Fruit fly (Drosophila melanogaster) whole organism, prepupa: ENCODE measurements around the gene Karl.

Experiments
- CG10631 ChIP-seq: fragments of 200-800 bp; sonication (Bioruptor generic); optimal IDR thresholded peaks from 2 replicates; lab custom pipeline; 2016; ENCODE audit warnings: missing biosample characterization, missing genetic modification characterization
- CG10669 ChIP-seq: fragments of 200-800 bp; sonication (Bioruptor generic); optimal IDR thresholded peaks from 3 replicates; lab custom pipeline; 2018; ENCODE audit warnings: missing biosample characterization, mild to moderate bottlenecking, missing genetic modification characterization, moderate library complexity
- CG11294 ChIP-seq: fragments of 200-800 bp; sonication (Bioruptor generic); IDR thresholded peaks from 2 replicates; pipeline ENCODE4 v1.3.6; 2022; ENCODE audit warnings: missing biosample characterization, missing genetic modification characterization
- CG11762 ChIP-seq: fragments of 200-800 bp; sonication (Bioruptor generic); optimal IDR thresholded peaks from 3 replicates; lab custom pipeline; 2016; ENCODE audit warnings: missing biosample characterization, missing genetic modification characterization; ENCODE audit not compliant: insufficient read depth
- CG11902 ChIP-seq: fragments of 200-800 bp; sonication (Bioruptor generic); optimal IDR thresholded peaks from 3 replicates; lab custom pipeline; 2016; ENCODE audit warnings: missing biosample characterization, missing genetic modification characterization
- CG1621 ChIP-seq: fragments of 200-800 bp; sonication (Bioruptor generic); optimal IDR thresholded peaks from 3 replicates; lab custom pipeline; 2018; ENCODE audit warnings: missing biosample characterization, mild to moderate bottlenecking, missing genetic modification characterization
- CG16779 ChIP-seq: fragments of 200-800 bp; sonication (Bioruptor generic); optimal IDR thresholded peaks from 3 replicates; lab custom pipeline; 2017; ENCODE audit warnings: missing biosample characterization, mild to moderate bottlenecking, missing genetic modification characterization
- CG3032 ChIP-seq: fragments of 200-800 bp; optimal IDR thresholded peaks from 2 replicates; lab custom pipeline; 2019; ENCODE audit warnings: missing biosample characterization, mild to moderate bottlenecking, missing genetic modification characterization, moderate library complexity
- CG31627 ChIP-seq: fragments of 200-800 bp; sonication (Bioruptor generic); optimal IDR thresholded peaks from 3 replicates; lab custom pipeline; 2016; ENCODE audit warnings: missing biosample characterization, missing genetic modification characterization
- CG32006 ChIP-seq: fragments of 200-800 bp; sonication (Bioruptor generic); optimal IDR thresholded peaks from 3 replicates; lab custom pipeline; 2017; ENCODE audit warnings: missing biosample characterization, mild to moderate bottlenecking, missing genetic modification characterization
- CG34406 ChIP-seq: fragments of 200-800 bp; sonication (Bioruptor generic); optimal IDR thresholded peaks from 3 replicates; lab custom pipeline; 2016; ENCODE audit warnings: missing biosample characterization, missing genetic modification characterization
- CG3919 ChIP-seq: fragments of 200-800 bp; sonication (Bioruptor generic); optimal IDR thresholded peaks from 3 replicates; lab custom pipeline; 2016; ENCODE audit warnings: missing biosample characterization, missing genetic modification characterization
- CG6163 ChIP-seq: fragments of 200-800 bp; sonication (Bioruptor generic); IDR thresholded peaks from 3 replicates; pipeline ENCODE4 v1.3.6; 2022; ENCODE audit warnings: missing biosample characterization, missing genetic modification characterization
- CG6792 ChIP-seq: fragments of 200-800 bp; sonication (Bioruptor generic); optimal IDR thresholded peaks from 3 replicates; lab custom pipeline; 2016; ENCODE audit warnings: missing biosample characterization, missing genetic modification characterization
- CG6854 ChIP-seq: fragments of 200-800 bp; sonication (Bioruptor generic); optimal IDR thresholded peaks from 2 replicates; lab custom pipeline; 2017; ENCODE audit warnings: missing biosample characterization, mild to moderate bottlenecking, missing genetic modification characterization
- CG7368 ChIP-seq: fragments of 200-800 bp; sonication (Bioruptor generic); optimal IDR thresholded peaks from 3 replicates; lab custom pipeline; 2016; ENCODE audit warnings: missing biosample characterization, missing genetic modification characterization
- CG8119 ChIP-seq: fragments of 200-800 bp; sonication (Bioruptor generic); IDR thresholded peaks from 3 replicates; pipeline ENCODE4 v1.3.6; 2022; ENCODE audit warnings: missing biosample characterization, missing genetic modification characterization
- CG8319 ChIP-seq: fragments of 200-800 bp; sonication (Bioruptor generic); optimal IDR thresholded peaks from 3 replicates; lab custom pipeline; 2016; ENCODE audit warnings: missing biosample characterization, missing genetic modification characterization
- CG8632 ChIP-seq: fragments of 200-800 bp; sonication (Bioruptor generic); optimal IDR thresholded peaks from 3 replicates; lab custom pipeline; 2016; ENCODE audit warnings: missing biosample characterization, missing genetic modification characterization
- Eip78C ChIP-seq: fragments of 200-800 bp; sonication (Bioruptor generic); peaks from one replicate; lab custom pipeline; 2016; ENCODE audit warnings: missing biosample characterization, missing genetic modification characterization
- Eip93F ChIP-seq: fragments of 200-800 bp; sonication (Bioruptor generic); optimal IDR thresholded peaks from 2 replicates; lab custom pipeline; 2016; ENCODE audit warnings: missing biosample characterization, mild to moderate bottlenecking, missing genetic modification characterization
- Ets96B ChIP-seq: fragments of 200-800 bp; optimal IDR thresholded peaks from 2 replicates; lab custom pipeline; 2019; ENCODE audit warnings: missing biosample characterization, mild to moderate bottlenecking, missing genetic modification characterization, moderate library complexity
- Hr38 ChIP-seq: sonication (Bioruptor generic); optimal IDR thresholded peaks from 2 replicates; lab custom pipeline; 2016; ENCODE audit warnings: missing biosample characterization, missing genetic modification characterization
- Lpt ChIP-seq: fragments of 200-800 bp; sonication (Bioruptor generic); optimal IDR thresholded peaks from 3 replicates; lab custom pipeline; 2016; ENCODE audit warnings: missing biosample characterization, missing genetic modification characterization
- Met ChIP-seq: fragments of 200-800 bp; sonication (Bioruptor generic); optimal IDR thresholded peaks from 3 replicates; lab custom pipeline; 2016; ENCODE audit warnings: missing biosample characterization, missing genetic modification characterization
- OdsH ChIP-seq: fragments of 200-800 bp; sonication (Bioruptor generic); optimal IDR thresholded peaks from 3 replicates; lab custom pipeline; 2016; ENCODE audit warnings: missing biosample characterization, missing genetic modification characterization
- Smox ChIP-seq: fragments of 200-800 bp; sonication (Bioruptor generic); optimal IDR thresholded peaks from 3 replicates; lab custom pipeline; 2016; ENCODE audit warnings: missing biosample characterization, missing genetic modification characterization
- Sox102F ChIP-seq: fragments of 200-800 bp; sonication (Bioruptor generic); optimal IDR thresholded peaks from 2 replicates; lab custom pipeline; 2016; ENCODE audit warnings: missing biosample characterization, mild to moderate bottlenecking, missing genetic modification characterization
- Sox14 ChIP-seq: fragments of 200-800 bp; sonication (Bioruptor generic); optimal IDR thresholded peaks from 3 replicates; lab custom pipeline; 2016; ENCODE audit warnings: missing biosample characterization, missing genetic modification characterization
- achi ChIP-seq: fragments of 200-800 bp; sonication (Bioruptor generic); optimal IDR thresholded peaks from 3 replicates; lab custom pipeline; 2016; ENCODE audit warnings: missing biosample characterization, missing genetic modification characterization
- cyc ChIP-seq: fragments of 200-800 bp; sonication (Bioruptor generic); optimal IDR thresholded peaks from 3 replicates; lab custom pipeline; 2016; ENCODE audit warnings: missing biosample characterization, missing genetic modification characterization
- dac ChIP-seq: fragments of 200-800 bp; sonication (Bioruptor generic); optimal IDR thresholded peaks from 2 replicates; lab custom pipeline; 2017; ENCODE audit warnings: missing biosample characterization, mild to moderate bottlenecking, missing genetic modification characterization
- dsx ChIP-seq: fragments of 200-800 bp; optimal IDR thresholded peaks from 3 replicates; lab custom pipeline; 2019; ENCODE audit warnings: missing biosample characterization, mild to moderate bottlenecking, missing genetic modification characterization, moderate library complexity; ENCODE audit not compliant: poor library complexity, severe bottlenecking
- eg ChIP-seq: fragments of 200-800 bp; sonication (Bioruptor generic); IDR thresholded peaks from 3 replicates; pipeline ENCODE4 v1.3.6; 2022; ENCODE audit warnings: missing biosample characterization, missing genetic modification characterization
- fd85E ChIP-seq: fragments of 200-800 bp; sonication (Bioruptor generic); optimal IDR thresholded peaks from 3 replicates; lab custom pipeline; 2016; ENCODE audit warnings: missing biosample characterization, missing genetic modification characterization
- fkh ChIP-seq: fragments of 200-800 bp; sonication (Bioruptor generic); optimal IDR thresholded peaks from 3 replicates; lab custom pipeline; 2017; ENCODE audit warnings: missing biosample characterization, mild to moderate bottlenecking, missing genetic modification characterization, moderate library complexity
- lz ChIP-seq: fragments of 200-800 bp; sonication (Bioruptor generic); optimal IDR thresholded peaks from 3 replicates; lab custom pipeline; 2016; ENCODE audit warnings: missing biosample characterization, missing genetic modification characterization
- net ChIP-seq: fragments of 200-800 bp; sonication (Bioruptor generic); optimal IDR thresholded peaks from 3 replicates; lab custom pipeline; 2016; ENCODE audit warnings: missing biosample characterization, missing genetic modification characterization
- pdm3 ChIP-seq: fragments of 200-800 bp; sonication (Bioruptor generic); optimal IDR thresholded peaks from 3 replicates; lab custom pipeline; 2016; ENCODE audit warnings: missing biosample characterization, missing genetic modification characterization
- spab ChIP-seq: fragments of 200-800 bp; sonication (Bioruptor generic); optimal IDR thresholded peaks from 2 replicates; lab custom pipeline; 2017; ENCODE audit warnings: missing biosample characterization, mild to moderate bottlenecking, missing genetic modification characterization, missing genetic modification reagents
- ss ChIP-seq, 2 experiments: fragments of 200-800 bp; sonication (Bioruptor generic); optimal IDR thresholded peaks; 2 replicates in 1 of 2; 3 replicates in 1 of 2; lab custom pipeline; 2017 to 2018; ENCODE audit warnings: mild to moderate bottlenecking in 2 of 2, missing biosample characterization in 2 of 2, missing genetic modification characterization in 2 of 2, moderate library complexity in 1 of 2
- svp ChIP-seq: fragments of 200-800 bp; sonication (Bioruptor generic); peaks from one replicate; lab custom pipeline; 2016; ENCODE audit warnings: missing biosample characterization, missing genetic modification characterization
- topi ChIP-seq: fragments of 200-800 bp; sonication (Bioruptor generic); optimal IDR thresholded peaks from 3 replicates; lab custom pipeline; 2016; ENCODE audit warnings: missing biosample characterization, missing genetic modification characterization
- vri ChIP-seq: fragments of 200-800 bp; sonication (Bioruptor generic); optimal IDR thresholded peaks from 3 replicates; lab custom pipeline; 2016; ENCODE audit warnings: missing biosample characterization, mild to moderate bottlenecking, missing genetic modification characterization

Karl gene

DNA sequence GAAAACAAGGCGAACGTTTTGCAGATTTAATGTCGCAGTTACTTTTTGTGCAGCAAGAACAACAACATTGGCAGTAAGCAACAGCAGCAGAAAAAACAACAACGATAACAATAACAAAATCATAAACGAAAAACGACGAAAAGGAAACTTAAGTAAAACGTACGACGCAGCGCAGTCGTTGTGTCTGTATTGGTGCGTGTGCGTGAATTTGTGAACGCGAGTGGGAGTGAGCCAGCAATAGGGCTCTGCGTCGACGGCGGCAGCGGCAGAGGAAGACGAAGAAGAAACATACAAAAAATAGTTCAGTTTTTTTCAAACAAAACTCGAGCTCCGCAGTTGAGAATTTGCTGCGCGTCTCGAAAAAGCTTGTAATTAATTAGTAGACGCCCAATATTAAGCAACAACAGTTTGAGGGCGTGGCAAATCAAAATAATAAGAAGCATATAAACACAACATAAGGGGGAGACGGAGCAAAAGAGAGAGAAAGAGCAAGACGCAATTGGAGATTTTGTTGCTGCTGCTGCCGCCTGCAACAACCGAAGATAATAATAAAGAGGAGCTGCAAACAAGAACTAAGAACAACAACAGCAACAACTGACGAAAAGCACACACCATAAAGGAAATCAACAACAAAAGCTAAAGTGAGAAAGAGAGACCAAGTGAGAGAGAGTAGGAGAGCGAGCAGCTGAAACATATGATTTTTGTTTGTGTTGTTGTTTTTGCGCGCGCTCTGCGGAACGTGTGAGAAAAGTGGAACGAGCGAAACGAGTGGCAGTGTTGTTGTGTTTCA is 30.2 kb downstream of the Karl start (continued):
- TF ChIP-seq CG8632 (peak; percentile 18), CG11762 (GFP tag; lab: Kevin White, UChicago) (no peak), svp (GFP tag; lab: Kevin White, UChicago) (peak; percentile 23), Met (no peak), Ets96B (tag; lab: Kevin White, UChicago) (peak; percentile 12), Sox102F (no peak), CG16779 (tag; lab: Kevin White, UChicago) (peak; percentile 2), Smox (GFP tag; lab: Kevin White, UChicago) (no peak), dac (no peak), Lpt (GFP tag; lab: Kevin White, UChicago) (no peak), Eip78C (GFP tag; lab: Kevin White, UChicago) (no peak), fd85E (GFP tag; lab: Kevin White, UChicago) (no peak), fkh (GFP tag; lab: Kevin White, UChicago) (peak; percentile 52), CG31627 (GFP tag; lab: Kevin White, UChicago) (no peak), lz (GFP tag; lab: Kevin White, UChicago) (no peak), topi (GFP tag; lab: Kevin White, UChicago) (no peak), OdsH (GFP tag; lab: Kevin White, UChicago) (no peak), achi (no peak), eg (GFP tag; lab: Robert Waterston, UW) (peak; percentile 39; the same call in 1 of the 3 replicates), CG6854 (GFP tag; lab: Kevin White, UChicago) (peak; percentile 26), CG34406 (GFP tag; lab: Kevin White, UChicago) (no peak), net (GFP tag; lab: Kevin White, UChicago) (no peak), dsx (GFP tag; lab: Kevin White, UChicago) (peak; percentile 14)
- TF ChIP-seq, all 60 proteins: peak for 14

DNA sequence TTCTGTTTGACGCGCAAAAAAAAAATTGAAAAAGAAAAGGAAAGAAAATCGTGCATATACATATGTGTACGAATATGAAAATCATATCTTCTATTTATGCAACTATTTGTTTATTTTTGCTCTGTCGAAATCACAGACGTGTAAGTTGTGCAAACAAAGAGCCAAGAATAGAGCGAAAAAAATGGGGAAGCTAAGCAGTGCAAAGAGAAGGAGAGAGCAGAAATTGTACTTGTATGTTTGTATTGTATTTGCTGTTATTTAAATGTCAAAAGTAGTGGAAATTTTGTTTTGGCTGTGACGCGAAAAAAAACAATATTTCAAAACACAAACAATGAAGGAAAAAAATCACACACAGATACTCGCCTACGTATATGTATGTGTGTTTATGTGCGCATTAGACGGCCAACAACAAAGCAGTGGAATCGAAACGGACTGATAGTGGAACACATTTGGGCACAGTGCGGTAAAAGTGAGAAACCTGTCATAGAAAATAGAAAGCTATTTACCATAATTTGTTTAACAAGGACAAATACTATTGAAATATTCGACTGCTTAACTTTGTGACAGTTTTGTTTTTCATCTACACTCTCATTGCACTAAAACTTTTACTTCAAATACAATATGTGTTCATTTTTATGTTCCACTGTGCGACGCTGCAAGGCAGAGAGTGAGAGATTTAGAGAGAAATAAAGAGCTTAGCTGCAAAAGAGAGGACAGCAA is 31.0 kb downstream of the Karl start:
- TF ChIP-seq Met (peak; percentile 95), vri (GFP tag; lab: Kevin White, UChicago) (peak; percentile 92), CG31627 (GFP tag; lab: Kevin White, UChicago) (peak; percentile 89), CG6163 (GFP tag; lab: Robert Waterston, UW) (peak; percentile 96), CG3919 (GFP tag; lab: Kevin White, UChicago) (peak; percentile 93), CG3032 (tag; lab: Kevin White, UChicago) (peak; percentile 82), eg (GFP tag; lab: Robert Waterston, UW) (peak; percentile 98), dsx (GFP tag; lab: Kevin White, UChicago) (peak; percentile 85), CG10669 (GFP tag; lab: Kevin White, UChicago) (peak; percentile 89), CG11762 (GFP tag; lab: Kevin White, UChicago) (peak; percentile 94), svp (GFP tag; lab: Kevin White, UChicago) (peak; percentile 96), CG11294 (peak; percentile 95), Sox102F (peak; percentile 94), CG8319 (GFP tag; lab: Kevin White, UChicago) (peak; percentile 84), achi (peak; percentile 95), CG11902 (GFP tag; lab: Kevin White, UChicago) (peak; percentile 68), Smox (GFP tag; lab: Kevin White, UChicago) (peak; percentile 91), CG6854 (GFP tag; lab: Kevin White, UChicago) (peak; percentile 73), topi (GFP tag; lab: Kevin White, UChicago) (peak; percentile 93), Ets96B (tag; lab: Kevin White, UChicago) (peak; percentile 90), lz (GFP tag; lab: Kevin White, UChicago) (peak; percentile 94), Eip78C (GFP tag; lab: Kevin White, UChicago) (peak; percentile 98), fd85E (GFP tag; lab: Kevin White, UChicago) (peak; percentile 66), CG32006 (GFP tag; lab: Kevin White, UChicago) (peak; percentile 97), Eip93F (GFP tag; lab: Kevin White, UChicago) (peak; percentile 60), fkh (GFP tag; lab: Kevin White, UChicago) (peak; percentile 68), pdm3 (GFP tag; lab: Kevin White, UChicago) (peak; percentile 95), ss (GFP tag; optimal IDR thresholded peaks at IDR 0.05; lab: Kevin White, UChicago) (peak; percentile 70 to 83), Sox14 (GFP tag; lab: Kevin White, UChicago) (peak; percentile 96), CG8119 (GFP tag; lab: Robert Waterston, UW) (peak; percentile 98), CG6792 (GFP tag; lab: Kevin White, UChicago) (peak; percentile 92), CG1621 (peak; percentile 87), CG34406 (GFP tag; lab: Kevin White, UChicago) (peak; percentile 90), Hr38 (GFP tag; lab: Kevin White, UChicago) (peak; percentile 60), CG7368 (peak; percentile 93), spab (GFP tag; lab: Kevin White, UChicago) (peak; percentile 77), CG10631 (peak; percentile 92), cyc (GFP tag; lab: Kevin White, UChicago) (peak; percentile 87)
